Fruit fly (Drosophila melanogaster) whole organism, embryonic: ENCODE measurements around the gene CG7065.

Experiments
- Atf6 ChIP-seq: fragments of 200-800 bp; sonication (Bioruptor generic); IDR thresholded peaks from 2 replicates; pipeline ENCODE4 v1.3.6; 2022; ENCODE audit warnings: missing biosample characterization, missing genetic modification characterization
- CG10431 ChIP-seq: fragments of 200-800 bp; sonication (Bioruptor generic); optimal IDR thresholded peaks from 3 replicates; lab custom pipeline; 2018; ENCODE audit warnings: missing biosample characterization, mild to moderate bottlenecking, missing genetic modification characterization
- CG11504 ChIP-seq: fragments of 200-800 bp; sonication (Bioruptor generic); optimal IDR thresholded peaks from 3 replicates; lab custom pipeline; 2019; ENCODE audit warnings: missing biosample characterization, mild to moderate bottlenecking, missing genetic modification characterization, moderate library complexity
- CG11695 ChIP-seq: fragments of 200-800 bp; sonication (Bioruptor generic); IDR thresholded peaks from 3 replicates; pipeline ENCODE4 v1.3.6; 2022; ENCODE audit warnings: missing biosample characterization, missing genetic modification characterization
- CG12071 ChIP-seq: fragments of 200-800 bp; sonication (Bioruptor generic); optimal IDR thresholded peaks from 3 replicates; lab custom pipeline; 2018; ENCODE audit warnings: missing biosample characterization, mild to moderate bottlenecking, missing genetic modification characterization
- CG12942 ChIP-seq: fragments of 200-800 bp; sonication (Bioruptor generic); optimal IDR thresholded peaks from 3 replicates; lab custom pipeline; 2016; ENCODE audit warnings: missing biosample characterization, missing genetic modification characterization
- CG13287 ChIP-seq: fragments of 200-800 bp; sonication (Bioruptor generic); IDR thresholded peaks from 2 replicates; pipeline ENCODE4 v1.3.6; 2022; ENCODE audit warnings: missing biosample characterization, missing genetic modification characterization; ENCODE audit not compliant: partially characterized antibody
- CG13894 ChIP-seq: fragments of 200-800 bp; sonication (Bioruptor generic); optimal IDR thresholded peaks from 3 replicates; lab custom pipeline; 2018; ENCODE audit warnings: missing biosample characterization, mild to moderate bottlenecking, missing genetic modification characterization, moderate library complexity
- CG1647 ChIP-seq: fragments of 200-800 bp; sonication (Bioruptor generic); optimal IDR thresholded peaks from 3 replicates; lab custom pipeline; 2016; ENCODE audit warnings: missing biosample characterization, missing genetic modification characterization
- CG17912 ChIP-seq: fragments of 200-800 bp; sonication (Bioruptor generic); optimal IDR thresholded peaks from 2 replicates; lab custom pipeline; 2018; ENCODE audit warnings: missing biosample characterization, mild to moderate bottlenecking, missing genetic modification characterization
- CG18262 ChIP-seq: fragments of 200-800 bp; optimal IDR thresholded peaks from 3 replicates; lab custom pipeline; 2019; ENCODE audit warnings: missing biosample characterization, mild to moderate bottlenecking, missing genetic modification characterization, moderate library complexity
- CG1832 ChIP-seq: fragments of 200-800 bp; sonication (Bioruptor generic); optimal IDR thresholded peaks from 2 replicates; lab custom pipeline; 2017; ENCODE audit warnings: missing biosample characterization, mild to moderate bottlenecking, missing genetic modification characterization, inconsistent platforms
- CG3281 ChIP-seq: fragments of 200-800 bp; sonication (Bioruptor generic); optimal IDR thresholded peaks from 3 replicates; lab custom pipeline; 2017; ENCODE audit warnings: missing biosample characterization, mild to moderate bottlenecking, missing genetic modification characterization
- CG34224 ChIP-seq: fragments of 200-800 bp; sonication (Bioruptor generic); IDR thresholded peaks from 3 replicates; pipeline ENCODE4 v1.3.6; 2022; ENCODE audit warnings: missing biosample characterization, missing genetic modification characterization; ENCODE audit not compliant: partially characterized antibody
- CG42726 ChIP-seq: fragments of 200-800 bp; sonication (Bioruptor generic); IDR thresholded peaks from 2 replicates; pipeline ENCODE4 v1.3.6; 2022; ENCODE audit warnings: missing biosample characterization, missing genetic modification characterization; ENCODE audit not compliant: partially characterized antibody
- CG4424 ChIP-seq: fragments of 200-800 bp; sonication (Bioruptor generic); optimal IDR thresholded peaks from 3 replicates; lab custom pipeline; 2016; ENCODE audit warnings: missing biosample characterization, missing genetic modification characterization
- CG6254 ChIP-seq: fragments of 200-800 bp; sonication (Bioruptor generic); optimal IDR thresholded peaks from 3 replicates; lab custom pipeline; 2017; ENCODE audit warnings: mild to moderate bottlenecking, missing biosample characterization, missing genetic modification reagents, missing genetic modification characterization
- CG6689 ChIP-seq: fragments of 200-800 bp; sonication (Bioruptor generic); IDR thresholded peaks from 2 replicates; pipeline ENCODE4 v1.3.6; 2022; ENCODE audit warnings: missing biosample characterization, missing genetic modification characterization
- CG8388 ChIP-seq: fragments of 200-800 bp; sonication (Bioruptor generic); optimal IDR thresholded peaks from 2 replicates; lab custom pipeline; 2019; ENCODE audit warnings: missing biosample characterization, mild to moderate bottlenecking, missing genetic modification characterization, moderate library complexity
- CG9609 ChIP-seq: fragments of 200-800 bp; sonication (Bioruptor generic); optimal IDR thresholded peaks from 3 replicates; lab custom pipeline; 2016; ENCODE audit warnings: missing biosample characterization, missing genetic modification characterization
- CG9817 ChIP-seq: fragments of 200-800 bp; sonication (Bioruptor generic); optimal IDR thresholded peaks from 2 replicates; lab custom pipeline; 2018; ENCODE audit warnings: missing biosample characterization, mild to moderate bottlenecking, missing genetic modification characterization, moderate library complexity
- Dek ChIP-seq: fragments of 200-800 bp; sonication (Bioruptor generic); optimal IDR thresholded peaks from 3 replicates; lab custom pipeline; 2019; ENCODE audit warnings: missing biosample characterization, mild to moderate bottlenecking, missing genetic modification characterization, moderate library complexity
- Doc3 ChIP-seq: fragments of 200-800 bp; sonication (Bioruptor generic); IDR thresholded peaks from 3 replicates; pipeline ENCODE4 v1.3.6; 2022; ENCODE audit warnings: missing biosample characterization, missing genetic modification characterization; ENCODE audit not compliant: partially characterized antibody
- Dp ChIP-seq: fragments of 200-800 bp; sonication (Bioruptor generic); optimal IDR thresholded peaks from 2 replicates; lab custom pipeline; 2018; ENCODE audit warnings: missing biosample characterization, mild to moderate bottlenecking, missing genetic modification characterization, moderate library complexity
- Elba2 ChIP-seq: fragments of 200-800 bp; sonication (Bioruptor generic); optimal IDR thresholded peaks from 3 replicates; lab custom pipeline; 2016; ENCODE audit warnings: missing biosample characterization, missing genetic modification characterization
- Fer2 ChIP-seq: fragments of 200-800 bp; sonication (Bioruptor generic); optimal IDR thresholded peaks from 2 replicates; lab custom pipeline; 2018; ENCODE audit warnings: missing biosample characterization, mild to moderate bottlenecking, missing genetic modification characterization, moderate library complexity
- H15 ChIP-seq: fragments of 200-800 bp; sonication (Bioruptor generic); IDR thresholded peaks from 3 replicates; pipeline ENCODE4 v1.3.6; 2022; ENCODE audit warnings: missing biosample characterization, missing genetic modification characterization
- HHEX ChIP-seq: fragments of 200-800 bp; sonication (Bioruptor generic); optimal IDR thresholded peaks from 3 replicates; lab custom pipeline; 2017; ENCODE audit warnings: missing biosample characterization, mild to moderate bottlenecking, missing genetic modification characterization, missing genetic modification reagents
- Oli ChIP-seq: fragments of 200-800 bp; sonication (Bioruptor generic); optimal IDR thresholded peaks from 2 replicates; lab custom pipeline; 2018; ENCODE audit warnings: missing biosample characterization, mild to moderate bottlenecking, missing genetic modification characterization, moderate library complexity
- Optix ChIP-seq: fragments of 200-800 bp; sonication (Bioruptor generic); IDR thresholded peaks from 3 replicates; pipeline ENCODE4 v1.3.6; 2022; ENCODE audit warnings: missing biosample characterization, missing genetic modification characterization
- PHDP ChIP-seq: fragments of 200-800 bp; sonication (Bioruptor generic); optimal IDR thresholded peaks from 3 replicates; lab custom pipeline; 2018; ENCODE audit warnings: missing biosample characterization, mild to moderate bottlenecking, missing genetic modification characterization, moderate library complexity
- Ravus ChIP-seq: fragments of 200-800 bp; sonication (Bioruptor generic); IDR thresholded peaks from 2 replicates; pipeline ENCODE4 v1.3.6; 2022; ENCODE audit warnings: missing biosample characterization, missing genetic modification characterization
- Stat92E ChIP-seq, 3 experiments: fragments of >200 bp in 2 of 3; fragments of 200-800 bp in 1 of 3; sonication (Bioruptor generic) in 1 of 3; optimal IDR thresholded peaks; 2 replicates each; lab custom pipeline; 2017 to 2019; ENCODE audit warnings: missing biosample characterization in 3 of 3, missing genetic modification characterization in 3 of 3, mild to moderate bottlenecking in 1 of 3, moderate library complexity in 1 of 3
- Xbp1 ChIP-seq: fragments of 200-800 bp; sonication (Bioruptor generic); optimal IDR thresholded peaks from 3 replicates; lab custom pipeline; 2016; ENCODE audit warnings: missing biosample characterization, mild to moderate bottlenecking, missing genetic modification characterization
- aop ChIP-seq: fragments of 200-800 bp; sonication (Bioruptor generic); IDR thresholded peaks from 2 replicates; pipeline ENCODE4 v1.3.6; 2022; ENCODE audit warnings: missing biosample characterization, missing genetic modification characterization
- ash1 ChIP-seq: fragments of 200-800 bp; sonication (Bioruptor generic); optimal IDR thresholded peaks from 2 replicates; lab custom pipeline; 2018; ENCODE audit warnings: missing biosample characterization, mild to moderate bottlenecking, missing genetic modification characterization
- cwo ChIP-seq: fragments of 200-800 bp; sonication (Bioruptor generic); optimal IDR thresholded peaks from 3 replicates; lab custom pipeline; 2017; ENCODE audit warnings: missing biosample characterization, missing genetic modification characterization, mild to moderate bottlenecking, moderate library complexity, missing genetic modification reagents
- da ChIP-seq: fragments of 200-800 bp; sonication (Bioruptor generic); optimal IDR thresholded peaks from 2 replicates; lab custom pipeline; 2016; ENCODE audit warnings: missing biosample characterization, missing genetic modification characterization
- dati ChIP-seq: fragments of 200-800 bp; sonication (Bioruptor generic); IDR thresholded peaks from 2 replicates; pipeline ENCODE4 v1.3.6; 2022; ENCODE audit warnings: missing biosample characterization, missing genetic modification characterization
- dmrt99B ChIP-seq: fragments of 200-800 bp; sonication (Bioruptor generic); optimal IDR thresholded peaks from 2 replicates; lab custom pipeline; 2018; ENCODE audit warnings: missing biosample characterization, mild to moderate bottlenecking, missing genetic modification characterization, moderate library complexity
- ftz-f1 ChIP-seq: fragments of 200-800 bp; sonication (Bioruptor generic); optimal IDR thresholded peaks from 2 replicates; lab custom pipeline; 2016; ENCODE audit warnings: missing biosample characterization, missing genetic modification characterization
- gem ChIP-seq: fragments of 200-800 bp; sonication (Bioruptor generic); optimal IDR thresholded peaks from 2 replicates; lab custom pipeline; 2019; ENCODE audit warnings: missing biosample characterization, mild to moderate bottlenecking, missing genetic modification characterization, moderate library complexity
- jumu ChIP-seq: fragments of 200-800 bp; sonication (Bioruptor generic); optimal IDR thresholded peaks from 3 replicates; lab custom pipeline; 2016; ENCODE audit warnings: missing biosample characterization, missing genetic modification characterization
- mam ChIP-seq: fragments of 200-800 bp; sonication (Bioruptor generic); optimal IDR thresholded peaks from 3 replicates; lab custom pipeline; 2016; ENCODE audit warnings: missing biosample characterization, missing genetic modification characterization
- nerfin-1 ChIP-seq: fragments of 200-800 bp; sonication (Bioruptor generic); optimal IDR thresholded peaks from 3 replicates; lab custom pipeline; 2019; ENCODE audit warnings: missing biosample characterization, mild to moderate bottlenecking, missing genetic modification characterization, moderate library complexity
- sc ChIP-seq, 3 experiments: fragments of >200 bp in 2 of 3; fragments of 200-800 bp in 1 of 3; sonication (Bioruptor generic) in 1 of 3; optimal IDR thresholded peaks; 2 replicates in 2 of 3; 3 replicates in 1 of 3; lab custom pipeline; 2017; ENCODE audit warnings: mild to moderate bottlenecking in 1 of 3, missing biosample characterization in 1 of 3, missing genetic modification characterization in 1 of 3, missing genetic modification reagents in 1 of 3
- schlank ChIP-seq: fragments of 200-800 bp; sonication (Bioruptor generic); optimal IDR thresholded peaks from 2 replicates; lab custom pipeline; 2018; ENCODE audit warnings: missing biosample characterization, mild to moderate bottlenecking, missing genetic modification characterization
- sob ChIP-seq: fragments of 200-800 bp; sonication (Bioruptor generic); IDR thresholded peaks from 2 replicates; pipeline ENCODE4 v1.3.6; 2022; ENCODE audit warnings: missing biosample characterization, missing genetic modification characterization
- tna ChIP-seq: fragments of 200-800 bp; sonication (Bioruptor generic); IDR thresholded peaks from 2 replicates; pipeline ENCODE4 v1.3.6; 2022; ENCODE audit warnings: missing biosample characterization, missing genetic modification characterization; ENCODE audit not compliant: partially characterized antibody

Gene CG7065

DNA sequence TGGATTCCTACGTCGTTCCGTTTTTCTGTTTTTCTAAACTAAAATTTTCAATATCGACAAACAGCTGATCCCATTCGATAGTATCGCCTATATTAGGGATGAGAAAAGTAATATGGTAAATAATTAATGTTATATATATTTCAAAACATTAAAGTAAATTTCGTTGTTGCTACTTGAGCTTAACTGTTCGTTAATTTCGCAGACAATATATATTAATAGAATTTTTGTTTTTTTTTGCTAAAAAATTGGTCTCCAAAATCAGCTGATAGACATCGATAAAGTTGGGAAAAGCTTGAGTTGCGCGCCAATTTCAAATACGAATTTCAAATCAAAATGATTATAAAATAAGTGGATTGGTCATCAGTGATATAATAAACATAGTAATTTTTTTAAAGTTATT lies 54.1 kb downstream of the CG7065 start, which contains the start of gene CG12118 (continued):
- peak; percentile 62 for TF ChIP-seq Dek
- peak; percentile 90 for TF ChIP-seq sob (GFP tag; lab: Robert Waterston, UW)
- TF ChIP-seq nerfin-1 (tag; lab: Kevin White, UChicago) = peak; percentile 59
- peak; percentile 76 for TF ChIP-seq CG18262
- TF ChIP-seq CG8388 (GFP tag; lab: Kevin White, UChicago) = peak; percentile 78
- TF ChIP-seq schlank (tag; lab: Kevin White, UChicago) = no peak
- peak; percentile 7 for TF ChIP-seq CG9609 (GFP tag; lab: Kevin White, UChicago)
- no peak for TF ChIP-seq Optix (GFP tag; lab: Robert Waterston, UW)
- no peak for TF ChIP-seq ftz-f1 (GFP tag; lab: Kevin White, UChicago)
- TF ChIP-seq CG1832 (GFP tag; lab: Kevin White, UChicago) = no peak
- peak; percentile 81; the same call in 1 of the 2 replicates for TF ChIP-seq tna
- no peak; the same call in 1 of the 2 replicates for TF ChIP-seq Ravus (GFP tag; lab: Robert Waterston, UW)
- no peak for TF ChIP-seq jumu
- TF ChIP-seq CG6689 (GFP tag; lab: Robert Waterston, UW) = peak; percentile 80
- TF ChIP-seq dati (GFP tag; lab: Robert Waterston, UW) = no peak
- TF ChIP-seq Atf6 = peak; percentile 79
- peak; percentile 90 for TF ChIP-seq Xbp1 (GFP tag; lab: Kevin White, UChicago)
- peak; percentile 70; the same call in 1 of the 2 replicates for TF ChIP-seq CG42726
- TF ChIP-seq CG11695 = peak; percentile 67; the same call in 2 of the 3 replicates
- TF ChIP-seq ash1 (GFP tag; lab: Kevin White, UChicago) = no peak
- TF ChIP-seq HHEX = peak; percentile 19
- no peak for TF ChIP-seq Stat92E (GFP tag; optimal IDR thresholded peaks at IDR 0.05; lab: Kevin White, UChicago)
- peak; percentile 55 for TF ChIP-seq mam (GFP tag; lab: Kevin White, UChicago)
- peak; percentile 49 for TF ChIP-seq cwo (GFP tag; lab: Kevin White, UChicago)
- TF ChIP-seq CG1647 (GFP tag; lab: Kevin White, UChicago) = no peak
- peak; percentile 59 for TF ChIP-seq Oli (tag; lab: Kevin White, UChicago)
- no peak for TF ChIP-seq aop (GFP tag; lab: Robert Waterston, UW)
- TF ChIP-seq CG3281 (GFP tag; lab: Kevin White, UChicago) = peak; percentile 47
- TF ChIP-seq Elba2 (GFP tag; lab: Kevin White, UChicago) = peak; percentile 23
- TF ChIP-seq CG12942 (GFP tag; lab: Kevin White, UChicago) = peak; percentile 81
- TF ChIP-seq H15 (GFP tag; lab: Robert Waterston, UW) = peak; percentile 71
- TF ChIP-seq CG10431 (GFP tag; lab: Kevin White, UChicago) = no peak
- TF ChIP-seq CG12071 (GFP tag; lab: Kevin White, UChicago) = no peak
- TF ChIP-seq CG13287 (GFP tag; lab: Robert Waterston, UW) = peak; percentile 96
- TF ChIP-seq dmrt99B (tag; lab: Kevin White, UChicago) = peak; percentile 73
- peak; percentile 77 for TF ChIP-seq CG11504 (tag; lab: Kevin White, UChicago)
- peak; percentile 91 for TF ChIP-seq gem (tag; lab: Kevin White, UChicago)
- TF ChIP-seq CG34224 (GFP tag; lab: Robert Waterston, UW) = peak; percentile 91
- peak; percentile 77 for TF ChIP-seq PHDP (tag; lab: Kevin White, UChicago)
- TF ChIP-seq CG9817 = peak; percentile 74
- peak; percentile 87 for TF ChIP-seq Dp
- no peak for TF ChIP-seq da (GFP tag; lab: Kevin White, UChicago)
- TF ChIP-seq CG6254 (GFP tag; lab: Kevin White, UChicago) = peak; percentile 41
- TF ChIP-seq Doc3 (GFP tag; lab: Robert Waterston, UW) = peak; percentile 95
- no peak for TF ChIP-seq CG17912 (GFP tag; lab: Kevin White, UChicago)
- peak; percentile 55 for TF ChIP-seq Fer2
- TF ChIP-seq sc (optimal IDR thresholded peaks at IDR 0.05; lab: Kevin White, UChicago) = no peak
- TF ChIP-seq sc (GFP tag; optimal IDR thresholded peaks at IDR 0.05; lab: Kevin White, UChicago) = peak; percentile 46
- peak; percentile 75 for TF ChIP-seq CG13894 (tag; lab: Kevin White, UChicago)
- peak; percentile 77 for TF ChIP-seq CG4424 (GFP tag; lab: Kevin White, UChicago)
